Fruit fly (Drosophila melanogaster): ENCODE measurements around the gene Tango5.

dm6 chrX:10784330-10784778 is 20.1 kb upstream of the Tango5 start:
- no peak for TF ChIP-seq h (optimal IDR thresholded peaks at IDR 0.05)
- no peak for TF ChIP-seq Myc (optimal IDR thresholded peaks at IDR 0.05)
- no peak for TF ChIP-seq insv (optimal IDR thresholded peaks at IDR 0.05)
